Worm (Caenorhabditis elegans): ENCODE results near the gene ZK354.2.

Gene ZK354.2

ce11 chrIV:5334518-5334917 lies 21.3 kb downstream of the ZK354.2 start (continued):
- TF ChIP-seq dve-1 (tag; optimal IDR thresholded peaks at IDR 0.05; ENCODE audit: insufficient read depth), result peak; percentile 61
- TF ChIP-seq Y5F2A.4 (GFP tag; optimal IDR thresholded peaks at IDR 0.05), result peak; percentile 23
- no peak for TF ChIP-seq sdz-12 (GFP tag; optimal IDR thresholded peaks at IDR 0.05)
- no peak for TF ChIP-seq egl-27 (tag; optimal IDR thresholded peaks at IDR 0.05)
- TF ChIP-seq arid-1 (GFP tag; conservative IDR thresholded peaks at IDR 0.05), result peak; percentile 63; the same call in 1 of the 2 replicates
- TF ChIP-seq dpl-1 (GFP tag; optimal IDR thresholded peaks at IDR 0.05), result peak; percentile 4
- peak; percentile 25 for TF ChIP-seq mxl-3 (GFP tag; optimal IDR thresholded peaks at IDR 0.05)
- no peak for TF ChIP-seq lin-29 (GFP tag; IDR thresholded peaks at IDR 0.05)
- TF ChIP-seq zag-1 (tag; optimal IDR thresholded peaks at IDR 0.05), result no peak
- TF ChIP-seq mdl-1 (tag; optimal IDR thresholded peaks at IDR 0.05), result no peak
- peak; percentile 75; the same call in 1 of the 2 replicates for TF ChIP-seq pha-4 (GFP tag; IDR thresholded peaks at IDR 0.05)
- TF ChIP-seq pha-4 (tag; optimal IDR thresholded peaks at IDR 0.05), result no peak
- TF ChIP-seq nhr-102 (tag; optimal IDR thresholded peaks at IDR 0.05), result peak; percentile 18
- peak; percentile 73 for TF ChIP-seq ceh-44 (GFP tag; IDR thresholded peaks at IDR 0.05)
- TF ChIP-seq ceh-20 (GFP tag; IDR thresholded peaks at IDR 0.05), result 0 out of 2 replicates have a peak, but pooled peaks have one; percentile 67
- no peak for TF ChIP-seq skn-1 (tag; optimal IDR thresholded peaks at IDR 0.05)
- peak; percentile 25 for TF ChIP-seq duxl-1 (tag; optimal IDR thresholded peaks at IDR 0.05; ENCODE audit: poor library complexity)
- no peak; the same call in 1 of the 2 replicates for TF ChIP-seq vab-7 (GFP tag; IDR thresholded peaks at IDR 0.05)
- peak; percentile 4 for TF ChIP-seq nhr-48 (tag; optimal IDR thresholded peaks at IDR 0.05)
- no peak for TF ChIP-seq daf-19 (GFP tag; conservative IDR thresholded peaks at IDR 0.05)
- no peak for TF ChIP-seq lin-39 (tag; optimal IDR thresholded peaks at IDR 0.05)
- no peak for TF ChIP-seq lin-13 (GFP tag; optimal IDR thresholded peaks at IDR 0.05)
- no peak for TF ChIP-seq lim-7 (GFP tag; IDR thresholded peaks at IDR 0.05)
- TF ChIP-seq snpc-1.2 (GFP tag; IDR thresholded peaks at IDR 0.05), result peak; percentile 96
- peak; percentile 58 for TF ChIP-seq dmd-6 (GFP tag; IDR thresholded peaks at IDR 0.05)
- no peak for TF ChIP-seq nhr-76 (tag; optimal IDR thresholded peaks at IDR 0.05)
- no peak for TF ChIP-seq spr-3 (GFP tag; optimal IDR thresholded peaks at IDR 0.05)
- TF ChIP-seq mxl-2 (GFP tag; conservative IDR thresholded peaks at IDR 0.05), result no peak
- no peak for TF ChIP-seq set-16 (GFP tag; IDR thresholded peaks at IDR 0.05)
- TF ChIP-seq R02D3.7 (tag; optimal IDR thresholded peaks at IDR 0.05), result no peak
- TF ChIP-seq hmg-1.1 (GFP tag; IDR thresholded peaks at IDR 0.05), result peak; percentile 83

DNA sequence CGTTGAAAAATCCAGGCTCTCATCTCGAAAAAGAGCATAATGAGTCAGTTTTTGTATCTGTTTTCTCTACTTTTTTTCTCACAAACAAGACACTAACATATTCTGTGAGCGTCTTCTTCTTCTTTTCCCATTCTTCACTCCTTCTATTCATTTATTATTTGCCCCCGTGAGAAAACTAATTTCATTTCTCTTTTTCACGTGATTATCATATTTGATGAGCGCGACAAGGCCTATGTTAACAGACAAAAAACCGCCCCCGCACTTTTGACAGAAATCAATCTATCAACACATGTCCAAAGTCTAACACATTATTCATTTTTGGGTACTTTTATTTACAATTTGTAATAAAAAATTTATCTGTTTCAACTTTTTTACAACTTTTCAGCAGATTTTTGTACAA lies 24.4 kb downstream of the ZK354.2 start:
- TF ChIP-seq aha-1 (tag) (peak; percentile 88), daf-16 (GFP tag; optimal IDR thresholded peaks at IDR 0.05) (no peak), daf-16 (tag; optimal IDR thresholded peaks at IDR 0.05) (no peak), mdl-1 (tag; optimal IDR thresholded peaks at IDR 0.05) (peak in 1 of 2 experiments; percentile 18), hlh-30 (tag; optimal IDR thresholded peaks at IDR 0.05; ENCODE audit: insufficient read depth) (peak; percentile 57)

DNA sequence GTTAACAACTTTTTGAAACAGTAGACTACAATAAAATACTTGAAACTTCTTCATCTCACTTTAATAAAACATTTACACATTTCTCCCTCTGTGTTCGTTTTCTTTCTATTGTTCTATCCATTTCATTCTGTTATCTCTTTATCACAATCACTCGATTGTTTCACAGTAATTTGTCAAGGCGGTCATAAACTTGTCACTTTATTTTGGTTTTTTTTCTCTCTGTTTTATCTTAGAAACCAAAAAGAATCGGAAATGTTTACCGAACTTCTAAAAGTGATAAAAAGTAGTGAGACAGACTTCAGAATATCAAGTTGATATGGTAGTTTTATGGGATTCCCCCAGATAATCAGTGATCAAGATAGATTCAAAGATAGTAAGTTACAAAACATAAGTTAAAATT lies 26.1 kb downstream of the ZK354.2 start, which contains the start of gene Y4C6B.2:
Y4C6B.2 (plus strand) TSS at position 320 of the 400 bp plus-strand sequence.
- TF ChIP-seq lsy-2 (tag; optimal IDR thresholded peaks at IDR 0.05) (no peak), D1046.2 (GFP tag; IDR thresholded peaks at IDR 0.05) (no peak), F26F4.8 (GFP tag; conservative IDR thresholded peaks at IDR 0.05) (no peak), unc-62 (GFP tag; optimal IDR thresholded peaks at IDR 0.05 in 1 of 2) (peak in 1 of 2 experiments; percentile 13), unc-62 (tag; optimal IDR thresholded peaks at IDR 0.05) (no peak), set-16 (GFP tag; IDR thresholded peaks at IDR 0.05) (no peak), nhr-111 (GFP tag; optimal IDR thresholded peaks at IDR 0.05) (no peak), dve-1 (tag; optimal IDR thresholded peaks at IDR 0.05; ENCODE audit: insufficient read depth) (peak; percentile 12), unc-130 (GFP tag; optimal IDR thresholded peaks at IDR 0.05) (no peak), nhr-28 (tag; optimal IDR thresholded peaks at IDR 0.05) (peak; percentile 33), jun-1 (tag; optimal IDR thresholded peaks at IDR 0.05) (no peak), mdl-1 (tag; optimal IDR thresholded peaks at IDR 0.05) (no peak)
